Fruit fly (Drosophila melanogaster) whole organism, embryonic: ENCODE data around the gene Glos.

Experiments used
- Ada2b ChIP-seq: fragments of 200-800 bp; sonication (Bioruptor generic); IDR thresholded peaks from 2 replicates; pipeline ENCODE4 v1.3.6; 2022; ENCODE audit warnings: missing biosample characterization, missing genetic modification characterization
- CG10209 ChIP-seq: fragments of 200-800 bp; sonication (Bioruptor generic); optimal IDR thresholded peaks from 3 replicates; lab custom pipeline; 2017; ENCODE audit warnings: missing biosample characterization, mild to moderate bottlenecking, missing genetic modification characterization, missing genetic modification reagents
- CG10321 ChIP-seq: fragments of 200-800 bp; sonication (Bioruptor generic); IDR thresholded peaks from 2 replicates; pipeline ENCODE4 v1.3.6; 2022; ENCODE audit warnings: missing biosample characterization, missing genetic modification characterization
- CG11093 ChIP-seq: fragments of 200-800 bp; sonication (Bioruptor generic); IDR thresholded peaks from 3 replicates; pipeline ENCODE4 v1.3.6; 2022; ENCODE audit warnings: missing biosample characterization, missing genetic modification characterization
- CG11504 ChIP-seq: fragments of 200-800 bp; sonication (Bioruptor generic); optimal IDR thresholded peaks from 3 replicates; lab custom pipeline; 2019; ENCODE audit warnings: missing biosample characterization, mild to moderate bottlenecking, missing genetic modification characterization, moderate library complexity
- CG13424 ChIP-seq: fragments of 200-800 bp; sonication (Bioruptor generic); optimal IDR thresholded peaks from 2 replicates; lab custom pipeline; 2019; ENCODE audit warnings: missing biosample characterization, mild to moderate bottlenecking, missing genetic modification characterization, moderate library complexity
- CG15011 ChIP-seq: fragments of 200-800 bp; sonication (Bioruptor generic); optimal IDR thresholded peaks from 3 replicates; lab custom pipeline; 2018; ENCODE audit warnings: missing biosample characterization, mild to moderate bottlenecking, missing genetic modification characterization
- CG15514 ChIP-seq: fragments of 200-800 bp; sonication (Bioruptor generic); optimal IDR thresholded peaks from 3 replicates; lab custom pipeline; 2017; ENCODE audit warnings: missing biosample characterization, missing genetic modification characterization, mild to moderate bottlenecking, moderate library complexity, missing genetic modification reagents
- CG1603 ChIP-seq: fragments of 200-800 bp; sonication (Bioruptor generic); optimal IDR thresholded peaks from 2 replicates; lab custom pipeline; 2019; ENCODE audit warnings: missing biosample characterization, mild to moderate bottlenecking, missing genetic modification characterization, moderate library complexity
- CG16779 ChIP-seq: fragments of 200-800 bp; sonication (Bioruptor generic); IDR thresholded peaks from 2 replicates; pipeline ENCODE4 v1.3.6; 2022; ENCODE audit warnings: missing biosample characterization, missing genetic modification characterization
- CG16813 ChIP-seq: fragments of 200-800 bp; sonication (Bioruptor generic); IDR thresholded peaks from 3 replicates; pipeline ENCODE4 v1.3.6; 2022; ENCODE audit warnings: missing biosample characterization, missing genetic modification characterization; ENCODE audit not compliant: partially characterized antibody
- CG16863 ChIP-seq: fragments of 200-800 bp; sonication (Bioruptor generic); optimal IDR thresholded peaks from 3 replicates; lab custom pipeline; 2016; ENCODE audit warnings: missing biosample characterization, missing genetic modification characterization
- CG17361 ChIP-seq: fragments of 200-800 bp; sonication (Bioruptor generic); IDR thresholded peaks from 3 replicates; pipeline ENCODE4 v1.3.6; 2022; ENCODE audit warnings: missing biosample characterization, missing genetic modification characterization
- CG18599 ChIP-seq: fragments of 200-800 bp; sonication (Bioruptor generic); optimal IDR thresholded peaks from 3 replicates; lab custom pipeline; 2017; ENCODE audit warnings: missing biosample characterization, missing genetic modification characterization, mild to moderate bottlenecking, moderate library complexity, missing genetic modification reagents
- CG3726 ChIP-seq: fragments of 200-800 bp; sonication (Bioruptor generic); IDR thresholded peaks from 3 replicates; pipeline ENCODE4, ENCODE4 v1.3.6; 2022; ENCODE audit warnings: missing biosample characterization, missing genetic modification characterization
- CG3995 ChIP-seq: fragments of 200-800 bp; sonication (Bioruptor generic); optimal IDR thresholded peaks from 3 replicates; lab custom pipeline; 2016; ENCODE audit warnings: missing biosample characterization, missing genetic modification characterization
- CG4282 ChIP-seq: fragments of 200-800 bp; sonication (Bioruptor generic); optimal IDR thresholded peaks from 2 replicates; lab custom pipeline; 2016; ENCODE audit warnings: missing biosample characterization, missing genetic modification characterization
- CG4424 ChIP-seq: fragments of 200-800 bp; sonication (Bioruptor generic); optimal IDR thresholded peaks from 3 replicates; lab custom pipeline; 2016; ENCODE audit warnings: missing biosample characterization, missing genetic modification characterization
- CG4820 ChIP-seq: fragments of 200-800 bp; sonication (Bioruptor generic); optimal IDR thresholded peaks from 3 replicates; lab custom pipeline; 2016; ENCODE audit warnings: missing biosample characterization, missing genetic modification characterization
- CG5180 ChIP-seq: fragments of 200-800 bp; sonication (Bioruptor generic); optimal IDR thresholded peaks from 3 replicates; lab custom pipeline; 2017; ENCODE audit warnings: missing biosample characterization, missing genetic modification characterization, mild to moderate bottlenecking, moderate library complexity, missing genetic modification reagents
- CG8281 ChIP-seq: fragments of 200-800 bp; sonication (Bioruptor generic); optimal IDR thresholded peaks from 2 replicates; lab custom pipeline; 2018; ENCODE audit warnings: missing biosample characterization, mild to moderate bottlenecking, missing genetic modification characterization, moderate library complexity
- CG8388 ChIP-seq: fragments of 200-800 bp; sonication (Bioruptor generic); optimal IDR thresholded peaks from 2 replicates; lab custom pipeline; 2019; ENCODE audit warnings: missing biosample characterization, mild to moderate bottlenecking, missing genetic modification characterization, moderate library complexity
- CG9215 ChIP-seq: fragments of 200-800 bp; sonication (Bioruptor generic); IDR thresholded peaks from 2 replicates; pipeline ENCODE4 v1.3.6; 2022; ENCODE audit warnings: missing biosample characterization, missing genetic modification characterization
- Dbx ChIP-seq: fragments of 200-800 bp; sonication (Bioruptor generic); IDR thresholded peaks from 3 replicates; pipeline ENCODE4 v1.3.6; 2022; ENCODE audit warnings: missing biosample characterization, missing genetic modification characterization
- Dek ChIP-seq: fragments of 200-800 bp; sonication (Bioruptor generic); optimal IDR thresholded peaks from 3 replicates; lab custom pipeline; 2019; ENCODE audit warnings: missing biosample characterization, mild to moderate bottlenecking, missing genetic modification characterization, moderate library complexity
- Elba2 ChIP-seq: fragments of 200-800 bp; sonication (Bioruptor generic); optimal IDR thresholded peaks from 3 replicates; lab custom pipeline; 2016; ENCODE audit warnings: missing biosample characterization, missing genetic modification characterization
- Hr3 ChIP-seq: fragments of 200-800 bp; sonication (Bioruptor generic); optimal IDR thresholded peaks from 3 replicates; lab custom pipeline; 2016; ENCODE audit warnings: missing biosample characterization, missing genetic modification characterization
- Hr51 ChIP-seq, 2 experiments: fragments of 200-800 bp; sonication (Bioruptor generic); optimal IDR thresholded peaks; 2 replicates in 1 of 2; 3 replicates in 1 of 2; lab custom pipeline; 2016 to 2018; ENCODE audit warnings: missing biosample characterization in 2 of 2, missing genetic modification characterization in 2 of 2, mild to moderate bottlenecking in 1 of 2, moderate library complexity in 1 of 2
- Max ChIP-seq: fragments of 200-800 bp; sonication (Bioruptor generic); optimal IDR thresholded peaks from 2 replicates; lab custom pipeline; 2016; ENCODE audit warnings: missing biosample characterization, mild to moderate bottlenecking, missing genetic modification characterization
- Med ChIP-seq: fragments of 200-800 bp; sonication (Bioruptor generic); peaks from one replicate; lab custom pipeline; 2016; ENCODE audit warnings: missing biosample characterization, missing genetic modification characterization, mild to moderate bottlenecking, inconsistent platforms, moderate library complexity
- NK7.1 ChIP-seq: fragments of 200-800 bp; sonication (Bioruptor generic); optimal IDR thresholded peaks from 3 replicates; lab custom pipeline; 2016; ENCODE audit warnings: missing biosample characterization, missing genetic modification characterization
- Sox102F ChIP-seq: fragments of 200-800 bp; sonication (Bioruptor generic); optimal IDR thresholded peaks from 2 replicates; lab custom pipeline; 2018; ENCODE audit warnings: missing biosample characterization, mild to moderate bottlenecking, missing genetic modification characterization, moderate library complexity
- Xbp1 ChIP-seq: fragments of 200-800 bp; sonication (Bioruptor generic); optimal IDR thresholded peaks from 3 replicates; lab custom pipeline; 2016; ENCODE audit warnings: missing biosample characterization, mild to moderate bottlenecking, missing genetic modification characterization
- Xrp1 ChIP-seq: fragments of 200-800 bp; sonication (Bioruptor generic); IDR thresholded peaks from 2 replicates; pipeline ENCODE4 v1.3.6; 2022; ENCODE audit warnings: missing biosample characterization, missing genetic modification characterization
- al ChIP-seq: fragments of 200-800 bp; sonication (Bioruptor generic); IDR thresholded peaks from 2 replicates; pipeline ENCODE4 v1.3.6; 2022; ENCODE audit warnings: missing biosample characterization, missing genetic modification characterization
- az2 ChIP-seq: fragments of 200-800 bp; sonication (Bioruptor generic); optimal IDR thresholded peaks from 3 replicates; lab custom pipeline; 2016; ENCODE audit warnings: missing biosample characterization, missing genetic modification characterization
- dysf ChIP-seq: fragments of 200-800 bp; sonication (Bioruptor generic); IDR thresholded peaks from 3 replicates; pipeline ENCODE4 v1.3.6; 2022; ENCODE audit warnings: missing biosample characterization, missing genetic modification characterization
- esg ChIP-seq: fragments of 200-800 bp; sonication (Bioruptor generic); conservative IDR thresholded peaks from 2 replicates; pipeline ENCODE4 v1.3.6; 2022; ENCODE audit warnings: missing biosample characterization, missing genetic modification characterization
- hbn ChIP-seq: fragments of 200-800 bp; sonication (Bioruptor generic); IDR thresholded peaks from 2 replicates; pipeline ENCODE4 v1.3.6; 2022; ENCODE audit warnings: missing biosample characterization, missing genetic modification characterization; ENCODE audit not compliant: partially characterized antibody
- ken ChIP-seq: fragments of 200-800 bp; sonication (Bioruptor generic); IDR thresholded peaks from 3 replicates; pipeline ENCODE4 v1.3.6; 2022; ENCODE audit warnings: missing biosample characterization, missing genetic modification characterization
- lmd ChIP-seq: fragments of 200-800 bp; sonication (Bioruptor generic); IDR thresholded peaks from 2 replicates; pipeline ENCODE4 v1.3.6; 2022; ENCODE audit warnings: missing biosample characterization, missing genetic modification characterization
- nerfin-1 ChIP-seq: fragments of 200-800 bp; sonication (Bioruptor generic); optimal IDR thresholded peaks from 3 replicates; lab custom pipeline; 2019; ENCODE audit warnings: missing biosample characterization, mild to moderate bottlenecking, missing genetic modification characterization, moderate library complexity
- sd ChIP-seq: fragments of 200-800 bp; sonication (Bioruptor generic); optimal IDR thresholded peaks from 3 replicates; lab custom pipeline; 2018; ENCODE audit warnings: missing biosample characterization, mild to moderate bottlenecking, missing genetic modification characterization, moderate library complexity
- slp2 ChIP-seq: fragments of 200-800 bp; sonication (Bioruptor generic); optimal IDR thresholded peaks from 2 replicates; lab custom pipeline; 2016; ENCODE audit warnings: missing biosample characterization, missing genetic modification characterization
- sob ChIP-seq: fragments of 200-800 bp; sonication (Bioruptor generic); IDR thresholded peaks from 2 replicates; pipeline ENCODE4 v1.3.6; 2022; ENCODE audit warnings: missing biosample characterization, missing genetic modification characterization
- ssp ChIP-seq: fragments of 200-800 bp; sonication (Bioruptor generic); IDR thresholded peaks from 2 replicates; pipeline ENCODE4 v1.3.6; 2022; ENCODE audit warnings: missing biosample characterization, missing genetic modification characterization
- tgo ChIP-seq: fragments of 200-800 bp; sonication (Bioruptor generic); IDR thresholded peaks from 3 replicates; pipeline ENCODE4 v1.3.6; 2022; ENCODE audit warnings: missing biosample characterization, missing genetic modification characterization
- tna ChIP-seq: fragments of 200-800 bp; sonication (Bioruptor generic); IDR thresholded peaks from 2 replicates; pipeline ENCODE4 v1.3.6; 2022; ENCODE audit warnings: missing biosample characterization, missing genetic modification characterization; ENCODE audit not compliant: partially characterized antibody
- unpg ChIP-seq: fragments of 200-800 bp; sonication (Bioruptor generic); optimal IDR thresholded peaks from 3 replicates; lab custom pipeline; 2018; ENCODE audit warnings: missing biosample characterization, mild to moderate bottlenecking, missing genetic modification characterization, moderate library complexity
- zen ChIP-seq: fragments of 200-800 bp; sonication (Bioruptor generic); optimal IDR thresholded peaks from 3 replicates; lab custom pipeline; 2018; ENCODE audit warnings: missing biosample characterization, mild to moderate bottlenecking, missing genetic modification characterization, moderate library complexity

Gene Glos

DNA sequence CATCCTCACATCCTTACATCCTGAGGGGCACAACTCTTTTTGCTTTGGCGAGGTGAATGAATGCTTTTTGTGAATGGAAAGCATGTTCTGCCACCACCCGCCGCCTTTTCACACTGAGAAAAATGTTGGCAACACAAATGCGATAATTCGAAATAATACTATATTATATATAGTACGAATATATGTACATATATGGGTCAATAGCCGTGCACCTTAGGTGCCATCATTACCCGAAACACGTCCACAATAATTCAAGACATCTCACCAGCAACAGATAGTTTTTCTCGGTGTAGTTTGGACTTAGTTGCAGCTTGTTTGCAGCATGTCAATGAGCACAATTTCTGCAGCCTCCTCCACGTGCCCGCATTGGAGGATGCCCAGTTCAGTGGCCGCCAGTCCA, 4.6 kb upstream of the Glos start (continued):
- TF ChIP-seq Xbp1 (GFP tag; lab: Kevin White, UChicago) = peak; percentile 27
- peak; percentile 24 for TF ChIP-seq CG10209 (GFP tag; lab: Kevin White, UChicago)
- 0 out of 3 replicates have a peak, but pooled peaks have one; percentile 24 for TF ChIP-seq ken (GFP tag; lab: Robert Waterston, UW)
- TF ChIP-seq hbn (GFP tag; lab: Robert Waterston, UW) = no peak
- no peak for TF ChIP-seq Dbx
- 0 out of 3 replicates have a peak, but pooled peaks have one; percentile 37 for TF ChIP-seq CG11093 (GFP tag; lab: Robert Waterston, UW)
- no peak for TF ChIP-seq CG4424 (GFP tag; lab: Kevin White, UChicago)
- 0 out of 3 replicates have a peak, but pooled peaks have one; percentile 23 for TF ChIP-seq CG17361 (GFP tag; lab: Robert Waterston, UW)
- peak; percentile 40; the same call in 1 of the 2 replicates for TF ChIP-seq Ada2b (GFP tag; lab: Robert Waterston, UW)
- 0 out of 3 replicates have a peak, but pooled peaks have one; percentile 31 for TF ChIP-seq dysf (GFP tag; lab: Robert Waterston, UW)
- peak; percentile 5 for TF ChIP-seq CG4820
- peak; percentile 25; the same call in 1 of the 3 replicates for TF ChIP-seq tgo (GFP tag; lab: Robert Waterston, UW)
- no peak for TF ChIP-seq CG16813 (GFP tag; lab: Robert Waterston, UW)
- TF ChIP-seq Hr3 = no peak
- TF ChIP-seq CG9215 (GFP tag; lab: Robert Waterston, UW) = no peak
- TF ChIP-seq sob = 0 out of 2 replicates have a peak, but pooled peaks have one; percentile 8
- TF ChIP-seq CG16779 (GFP tag; lab: Robert Waterston, UW) = no peak
- peak; percentile 12 for TF ChIP-seq zen (tag; lab: Kevin White, UChicago)
- peak; percentile 59 for TF ChIP-seq CG11504 (tag; lab: Kevin White, UChicago)
- no peak for TF ChIP-seq CG8281
- no peak for TF ChIP-seq CG15011 (GFP tag; lab: Kevin White, UChicago)
- TF ChIP-seq CG15514 = peak; percentile 24
- TF ChIP-seq al = no peak
- TF ChIP-seq Max (GFP tag; lab: Kevin White, UChicago) = no peak
- TF ChIP-seq unpg = peak; percentile 30
- no peak for TF ChIP-seq nerfin-1
- TF ChIP-seq CG3995 (GFP tag; lab: Kevin White, UChicago) = no peak
- TF ChIP-seq Med (GFP tag; lab: Kevin White, UChicago) = peak; percentile 68
- no peak for TF ChIP-seq CG3726 (GFP tag; lab: Robert Waterston, UW)
- no peak for TF ChIP-seq CG10321 (GFP tag; lab: Robert Waterston, UW)
- peak; percentile 44 for TF ChIP-seq Sox102F (GFP tag; lab: Kevin White, UChicago)
- no peak for TF ChIP-seq sd (tag; lab: Kevin White, UChicago)
- no peak for TF ChIP-seq Dek
- 0 out of 2 replicates have a peak, but pooled peaks have one; percentile 8 for TF ChIP-seq esg (GFP tag; lab: Robert Waterston, UW)
- TF ChIP-seq CG13424 (tag; lab: Kevin White, UChicago) = peak; percentile 21
- peak; percentile 28 for TF ChIP-seq CG8388 (GFP tag; lab: Kevin White, UChicago)
- TF ChIP-seq CG1603 (tag; lab: Kevin White, UChicago) = peak; percentile 44
- TF ChIP-seq slp2 (GFP tag; lab: Kevin White, UChicago) = no peak
- no peak for TF ChIP-seq ssp (GFP tag; lab: Robert Waterston, UW)
- TF ChIP-seq CG16863 (GFP tag; lab: Kevin White, UChicago) = no peak
- TF ChIP-seq Elba2 (GFP tag; lab: Kevin White, UChicago) = no peak
- peak; percentile 33 for TF ChIP-seq az2
- peak; percentile 7 for TF ChIP-seq CG5180 (GFP tag; lab: Kevin White, UChicago)
- TF ChIP-seq lmd (GFP tag; lab: Robert Waterston, UW) = 0 out of 2 replicates have a peak, but pooled peaks have one; percentile 15
- peak in 1 of 2 experiments; percentile 20 for TF ChIP-seq Hr51 (GFP tag; optimal IDR thresholded peaks at IDR 0.05; lab: Kevin White, UChicago)
- TF ChIP-seq CG4282 (GFP tag; lab: Kevin White, UChicago) = no peak
- TF ChIP-seq CG18599 (GFP tag; lab: Kevin White, UChicago) = peak; percentile 3
- no peak for TF ChIP-seq tna
- no peak for TF ChIP-seq NK7.1 (GFP tag; lab: Kevin White, UChicago)
- peak; percentile 21; the same call in 1 of the 2 replicates for TF ChIP-seq Xrp1
